Worm (Caenorhabditis elegans) whole organism, L3 larva: Measurements from ENCODE around the gene Y39A1A.31.

Experiments
- ZK546.5 ChIP-seq: sonication (generic microtip); optimal IDR thresholded peaks from 2 replicates; lab custom pipeline; 2017; ENCODE audit warnings: missing biosample characterization, missing genetic modification characterization
- aly-2 ChIP-seq: fragments of 150-350 bp; optimal IDR thresholded peaks from 2 replicates; lab custom pipeline; 2014; ENCODE audit warnings: missing biosample characterization, missing genetic modification characterization
- ama-1 ChIP-seq: fragments of 150-350 bp; optimal IDR thresholded peaks from 2 replicates; lab custom pipeline; 2018
- ceh-16 ChIP-seq: sonication (generic microtip); optimal IDR thresholded peaks from 2 replicates; lab custom pipeline; 2017; ENCODE audit warnings: missing biosample characterization, missing genetic modification characterization
- ceh-28 ChIP-seq: fragments of 150-350 bp; optimal IDR thresholded peaks from 2 replicates; lab custom pipeline; 2014; ENCODE audit warnings: missing biosample characterization, missing genetic modification reagents, missing genetic modification characterization
- ceh-82 ChIP-seq: fragments of 150-350 bp; optimal IDR thresholded peaks from 2 replicates; lab custom pipeline; 2014; ENCODE audit warnings: missing biosample characterization, missing genetic modification characterization
- ceh-9 ChIP-seq: sonication (generic microtip); optimal IDR thresholded peaks from 2 replicates; lab custom pipeline; 2018; ENCODE audit warnings: missing biosample characterization, missing genetic modification characterization
- daf-12 ChIP-seq: fragments of 150-350 bp; optimal IDR thresholded peaks from 2 replicates; lab custom pipeline; 2014; ENCODE audit warnings: missing biosample characterization, missing genetic modification reagents, missing genetic modification characterization
- egl-27 ChIP-seq: sonication (generic microtip); optimal IDR thresholded peaks from 4 replicates; lab custom pipeline; 2017; ENCODE audit warnings: missing biosample characterization, missing genetic modification reagents, missing genetic modification characterization
- elt-1 ChIP-seq: fragments of 150-350 bp; optimal IDR thresholded peaks from 2 replicates; lab custom pipeline; 2014; ENCODE audit warnings: missing biosample characterization, missing genetic modification characterization
- elt-2 ChIP-seq: sonication (generic microtip); optimal IDR thresholded peaks from 2 replicates; lab custom pipeline; 2016; ENCODE audit warnings: missing genetic modification reagents, mild to moderate bottlenecking, missing genetic modification characterization, missing compliant biosample characterization
- eor-1 ChIP-seq, 2 experiments: fragments of 150-350 bp; optimal IDR thresholded peaks; 2 replicates each; lab custom pipeline; 2014 to 2018; ENCODE audit warnings: missing biosample characterization in 2 of 2, missing genetic modification characterization in 2 of 2
- fkh-10 ChIP-seq: sonication (generic microtip); optimal IDR thresholded peaks from 2 replicates; lab custom pipeline; 2017; ENCODE audit warnings: missing biosample characterization, missing genetic modification reagents, missing genetic modification characterization
- fos-1 ChIP-seq: fragments of 150-350 bp; optimal IDR thresholded peaks from 2 replicates; lab custom pipeline; 2014; ENCODE audit warnings: missing biosample characterization, missing genetic modification characterization
- hmg-11 ChIP-seq: sonication (generic microtip); optimal IDR thresholded peaks from 2 replicates; lab custom pipeline; 2016; ENCODE audit warnings: missing genetic modification characterization, missing compliant biosample characterization
- jun-1 ChIP-seq: fragments of 150-350 bp; optimal IDR thresholded peaks from 2 replicates; lab custom pipeline; 2014; ENCODE audit warnings: missing biosample characterization, missing genetic modification reagents, missing genetic modification characterization
- lin-15B ChIP-seq: fragments of 150-350 bp; optimal IDR thresholded peaks from 2 replicates; lab custom pipeline; 2014; ENCODE audit warnings: missing biosample characterization, missing genetic modification characterization
- lsy-12 ChIP-seq: sonication (generic microtip); optimal IDR thresholded peaks from 2 replicates; lab custom pipeline; 2016; ENCODE audit warnings: mild to moderate bottlenecking, missing genetic modification characterization, missing compliant biosample characterization
- mdl-1 ChIP-seq: fragments of 150-350 bp; optimal IDR thresholded peaks from 2 replicates; lab custom pipeline; 2014; ENCODE audit warnings: missing biosample characterization, missing genetic modification characterization
- mml-1 ChIP-seq: fragments of 150-350 bp; sonication (generic microtip); optimal IDR thresholded peaks from 3 replicates; lab custom pipeline; 2014; ENCODE audit warnings: missing biosample characterization, missing genetic modification characterization
- nfya-1 ChIP-seq: sonication (generic microtip); optimal IDR thresholded peaks from 2 replicates; lab custom pipeline; 2017; ENCODE audit warnings: missing genetic modification characterization, mild to moderate bottlenecking, missing compliant biosample characterization, antibody characterized with exemption, moderate library complexity; ENCODE audit not compliant: insufficient read depth
- nhr-11 ChIP-seq: fragments of 150-350 bp; optimal IDR thresholded peaks from 2 replicates; lab custom pipeline; 2014; ENCODE audit warnings: missing biosample characterization, missing genetic modification characterization
- nhr-23 ChIP-seq: fragments of 150-350 bp; optimal IDR thresholded peaks from 2 replicates; lab custom pipeline; 2014; ENCODE audit warnings: missing biosample characterization, missing genetic modification reagents, missing genetic modification characterization
- nhr-25 ChIP-seq: sonication (generic microtip); optimal IDR thresholded peaks from 2 replicates; lab custom pipeline; 2017; ENCODE audit warnings: missing biosample characterization, missing genetic modification characterization
- nhr-43 ChIP-seq: sonication (generic microtip); optimal IDR thresholded peaks from 2 replicates; lab custom pipeline; 2016; ENCODE audit warnings: mild to moderate bottlenecking, missing genetic modification characterization, missing compliant biosample characterization; ENCODE audit not compliant: poor library complexity, severe bottlenecking
- nhr-67 ChIP-seq: fragments of 150-350 bp; optimal IDR thresholded peaks from 2 replicates; lab custom pipeline; 2014; ENCODE audit warnings: missing biosample characterization, missing genetic modification characterization
- nhr-76 ChIP-seq: fragments of 150-350 bp; sonication (generic microtip); optimal IDR thresholded peaks from 5 replicates; lab custom pipeline; 2014; ENCODE audit warnings: missing biosample characterization, missing genetic modification characterization
- nhr-77 ChIP-seq: fragments of 150-350 bp; optimal IDR thresholded peaks from 2 replicates; lab custom pipeline; 2014; ENCODE audit warnings: missing biosample characterization, missing genetic modification characterization
- pha-4 ChIP-seq: fragments of 150-350 bp; optimal IDR thresholded peaks from 2 replicates; lab custom pipeline; 2014; ENCODE audit warnings: missing biosample characterization, missing genetic modification reagents, missing genetic modification characterization
- sea-2 ChIP-seq: fragments of 150-350 bp; sonication (generic microtip); optimal IDR thresholded peaks from 4 replicates; lab custom pipeline; 2014; ENCODE audit warnings: missing biosample characterization, missing genetic modification reagents, missing genetic modification characterization
- skn-1 ChIP-seq: fragments of 150-350 bp; optimal IDR thresholded peaks from 2 replicates; lab custom pipeline; 2014; ENCODE audit warnings: missing biosample characterization, missing genetic modification characterization
- snpc-4 ChIP-seq: fragments of 150-350 bp; optimal IDR thresholded peaks from 2 replicates; lab custom pipeline; 2014; ENCODE audit warnings: missing biosample characterization, missing genetic modification characterization
- tbx-2 ChIP-seq: sonication (generic microtip); optimal IDR thresholded peaks from 2 replicates; lab custom pipeline; 2016; ENCODE audit warnings: mild to moderate bottlenecking, missing genetic modification characterization, missing compliant biosample characterization
- unc-39 ChIP-seq: sonication (generic microtip); optimal IDR thresholded peaks from 4 replicates; lab custom pipeline; 2017; ENCODE audit warnings: missing biosample characterization, missing genetic modification characterization
- zag-1 ChIP-seq: fragments of 150-350 bp; optimal IDR thresholded peaks from 2 replicates; lab custom pipeline; 2014; ENCODE audit warnings: missing biosample characterization, missing genetic modification characterization

Gene Y39A1A.31

ce11 chrIII:10689057-10689456 lies at the start of gene Y39A1A.31:
Gene Y39A1A.31, minus strand, starts transcription at chrIII:10689157.
- TF ChIP-seq ceh-9 (tag; lab: Kevin White, UChicago) (no peak), nhr-77 (tag; lab: Kevin White, UChicago) (no peak)

- TF ChIP-seq ZK546.5 (tag; lab: Kevin White, UChicago): no peak
- TF ChIP-seq nhr-77 (tag; lab: Kevin White, UChicago): no peak
- no peak for TF ChIP-seq sea-2 (GFP tag; lab: Kevin White, UChicago)
- no peak for TF ChIP-seq skn-1
- no peak for TF ChIP-seq ceh-28 (tag; lab: Kevin White, UChicago)
- TF ChIP-seq lsy-12: no peak
- no peak for TF ChIP-seq eor-1 (tag; optimal IDR thresholded peaks at IDR 0.05; lab: Kevin White, UChicago)
- no peak for TF ChIP-seq jun-1
- TF ChIP-seq snpc-4: no peak
- TF ChIP-seq elt-1: no peak
- TF ChIP-seq fos-1: no peak
- TF ChIP-seq nhr-76 (tag; lab: Kevin White, UChicago): no peak
- TF ChIP-seq ceh-82: no peak
- TF ChIP-seq mdl-1 (tag; lab: Kevin White, UChicago): no peak
- no peak for TF ChIP-seq tbx-2 (tag; lab: Kevin White, UChicago)
- no peak for TF ChIP-seq nhr-43 (tag; lab: Kevin White, UChicago)
- TF ChIP-seq nhr-67: no peak
- TF ChIP-seq aly-2: no peak
- no peak for TF ChIP-seq nhr-11 (tag; lab: Kevin White, UChicago)
- TF ChIP-seq ceh-16: no peak
These were observed 49.1 kb upstream of the Y39A1A.31 start for ce11 chrIII:10738081-10738480.

- TF ChIP-seq pha-4 (tag; lab: Kevin White, UChicago) (no peak), daf-12 (tag; lab: Kevin White, UChicago) (no peak), nhr-43 (tag; lab: Kevin White, UChicago) (peak; percentile 30), zag-1 (tag; lab: Kevin White, UChicago) (no peak), egl-27 (tag; lab: Kevin White, UChicago) (no peak), snpc-4 (no peak), ZK546.5 (tag; lab: Kevin White, UChicago) (no peak), mdl-1 (tag; lab: Kevin White, UChicago) (no peak), nhr-67 (no peak), elt-1 (no peak), jun-1 (no peak), nhr-23 (tag; lab: Kevin White, UChicago) (peak; percentile 67), hmg-11 (peak; percentile 23), mml-1 (tag; lab: Kevin White, UChicago) (no peak), nhr-76 (tag; lab: Kevin White, UChicago) (no peak), nhr-25 (tag; lab: Kevin White, UChicago) (peak; percentile 45), lin-15B (tag; lab: Kevin White, UChicago) (no peak), sea-2 (GFP tag; lab: Kevin White, UChicago) (no peak), nfya-1 (no peak), aly-2 (no peak), nhr-77 (tag; lab: Kevin White, UChicago) (no peak), fos-1 (no peak), nhr-11 (tag; lab: Kevin White, UChicago) (no peak), ceh-9 (tag; lab: Kevin White, UChicago) (no peak), ama-1 (lab: Kevin White, UChicago) (peak; percentile 8)
These were observed 47.5 kb upstream of the Y39A1A.31 start for ce11 chrIII:10736322-10736985.

ce11 chrIII:10734511-10735233 lies 45.7 kb upstream of the Y39A1A.31 start:
- TF ChIP-seq pha-4 (tag; lab: Kevin White, UChicago) (peak; percentile 94), jun-1 (no peak), nhr-67 (no peak), nfya-1 (peak; percentile 89), mdl-1 (tag; lab: Kevin White, UChicago) (no peak)

- TF ChIP-seq fkh-10 (GFP tag; lab: Kevin White, UChicago): no peak
- no peak for TF ChIP-seq snpc-4
- TF ChIP-seq nhr-23 (tag; lab: Kevin White, UChicago): no peak
- TF ChIP-seq unc-39 (tag; lab: Kevin White, UChicago): no peak
- TF ChIP-seq tbx-2 (tag; lab: Kevin White, UChicago): no peak
- TF ChIP-seq elt-2 (tag; lab: Kevin White, UChicago): no peak
- TF ChIP-seq jun-1: no peak
- TF ChIP-seq nhr-25 (tag; lab: Kevin White, UChicago): no peak
- no peak for TF ChIP-seq lsy-12
- TF ChIP-seq, all 47 proteins: peak for 0
These were observed 44.3 kb upstream of the Y39A1A.31 start for ce11 chrIII:10733300-10733699.
